Worm (Caenorhabditis elegans): ENCODE results near the gene F21C10.19.

ce11 chrV:9081410-9081809, 49.5 kb upstream of the F21C10.19 start:
- TF ChIP-seq hmg-4 (GFP tag; optimal IDR thresholded peaks at IDR 0.05) (no peak), flt-1 (GFP tag; IDR thresholded peaks at IDR 0.05) (no peak), tra-4 (tag; optimal IDR thresholded peaks at IDR 0.05) (no peak), ceh-13 (GFP tag; optimal IDR thresholded peaks at IDR 0.05) (no peak), sea-1 (GFP tag; conservative IDR thresholded peaks at IDR 0.05) (no peak)
